Fruit fly (Drosophila melanogaster) whole organism, adult: ENCODE data around the gene MnM.

Experiments
- CG11617 ChIP-seq: fragments of 200-800 bp; sonication (Bioruptor generic); optimal IDR thresholded peaks from 2 replicates; lab custom pipeline; 2017; ENCODE audit warnings: mild to moderate bottlenecking, missing biosample characterization, missing genetic modification reagents, missing genetic modification characterization
- CG12768 ChIP-seq: fragments of 200-800 bp; sonication (Bioruptor generic); optimal IDR thresholded peaks from 2 replicates; lab custom pipeline; 2017; ENCODE audit warnings: missing biosample characterization, missing genetic modification characterization, mild to moderate bottlenecking, moderate library complexity, missing genetic modification reagents
- CG1620 ChIP-seq: fragments of 200-800 bp; sonication (Bioruptor generic); optimal IDR thresholded peaks from 2 replicates; lab custom pipeline; 2016; ENCODE audit warnings: missing biosample characterization, missing genetic modification characterization
- CG33017 ChIP-seq: fragments of 200-800 bp; sonication (Bioruptor generic); optimal IDR thresholded peaks from 2 replicates; lab custom pipeline; 2018; ENCODE audit warnings: missing biosample characterization, mild to moderate bottlenecking, missing genetic modification characterization, moderate library complexity
- CG7101 ChIP-seq: fragments of 200-800 bp; sonication (Bioruptor generic); optimal IDR thresholded peaks from 2 replicates; lab custom pipeline; 2018; ENCODE audit warnings: missing biosample characterization, mild to moderate bottlenecking, missing genetic modification characterization, moderate library complexity
- Clk ChIP-seq: fragments of 200-800 bp; sonication (Bioruptor generic); optimal IDR thresholded peaks from 2 replicates; lab custom pipeline; 2017; ENCODE audit warnings: missing biosample characterization, missing genetic modification characterization
- Mnt ChIP-seq: fragments of 200-800 bp; sonication (Bioruptor generic); optimal IDR thresholded peaks from 2 replicates; lab custom pipeline; 2016; ENCODE audit warnings: missing biosample characterization, mild to moderate bottlenecking, missing genetic modification characterization
- bab1 ChIP-seq: fragments of 200-800 bp; sonication (Bioruptor generic); optimal IDR thresholded peaks from 3 replicates; lab custom pipeline; 2019; ENCODE audit warnings: missing biosample characterization, mild to moderate bottlenecking, missing genetic modification characterization, moderate library complexity
- cic ChIP-seq: fragments of 200-800 bp; sonication (Bioruptor generic); optimal IDR thresholded peaks from 2 replicates; lab custom pipeline; 2017; ENCODE audit warnings: missing biosample characterization, mild to moderate bottlenecking, missing genetic modification characterization, moderate library complexity
- kay ChIP-seq: fragments of 200-800 bp; sonication (Bioruptor generic); peaks from one replicate; lab custom pipeline; 2016; ENCODE audit warnings: missing biosample characterization, missing genetic modification characterization, borderline replicate concordance
- tj ChIP-seq: fragments of 200-800 bp; sonication (Bioruptor generic); optimal IDR thresholded peaks from 3 replicates; lab custom pipeline; 2017; ENCODE audit warnings: missing biosample characterization, mild to moderate bottlenecking, missing genetic modification characterization, moderate library complexity
- toe ChIP-seq: fragments of 200-800 bp; sonication (Bioruptor generic); optimal IDR thresholded peaks from 2 replicates; lab custom pipeline; 2016; ENCODE audit warnings: missing biosample characterization, missing genetic modification characterization

DNA sequence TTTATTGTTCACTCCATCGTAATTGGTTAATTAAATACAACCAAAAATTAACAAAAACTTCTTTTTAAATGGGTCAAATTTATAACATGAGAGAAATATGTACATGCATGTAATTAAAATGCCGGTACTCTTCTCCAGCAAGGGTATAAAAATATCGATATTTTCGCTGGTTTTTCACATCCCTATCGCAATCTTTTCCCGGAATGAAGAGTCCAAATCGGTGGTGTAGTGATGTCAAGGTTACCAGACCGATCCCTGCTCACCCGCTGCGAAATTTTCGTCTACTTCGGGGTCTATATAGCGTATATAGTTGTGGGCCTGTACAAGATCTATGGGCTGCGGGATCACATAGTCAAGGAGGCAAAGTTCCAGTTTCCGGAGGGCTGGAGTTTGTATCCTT, 16.4 kb downstream of the MnM start, which contains the start of gene rasp:
- TF ChIP-seq CG1620 (GFP tag; lab: Kevin White, UChicago) (no peak), bab1 (GFP tag; lab: Kevin White, UChicago) (no peak), cic (GFP tag; lab: Kevin White, UChicago) (no peak), toe (GFP tag; lab: Kevin White, UChicago) (no peak), CG11617 (no peak), CG33017 (tag; lab: Kevin White, UChicago) (no peak), tj (GFP tag; lab: Kevin White, UChicago) (no peak), Clk (GFP tag; lab: Kevin White, UChicago) (no peak), kay (GFP tag; lab: Kevin White, UChicago) (no peak), CG7101 (no peak), CG12768 (GFP tag; lab: Kevin White, UChicago) (no peak), Mnt (GFP tag; lab: Kevin White, UChicago) (no peak)
